Worm (Caenorhabditis elegans) whole organism, L1 larva: ENCODE results near the gene swt-1.
A peak's percentile ranks its signal among the peaks of the same experiment; 100 is the strongest.

Experiments used
- C04F5.9 ChIP-seq: sonication (generic microtip); optimal IDR thresholded peaks from 2 replicates; lab custom pipeline; 2016; ENCODE audit warnings: missing genetic modification characterization, missing compliant biosample characterization
- Y116A8C.19 ChIP-seq: sonication (generic microtip); optimal IDR thresholded peaks from 2 replicates; lab custom pipeline; 2016; ENCODE audit warnings: missing compliant biosample characterization, missing genetic modification characterization, borderline replicate concordance
- blmp-1 ChIP-seq: fragments of 150-350 bp; optimal IDR thresholded peaks from 2 replicates; lab custom pipeline; 2014; ENCODE audit warnings: missing biosample characterization, missing genetic modification characterization
- ceh-82 ChIP-seq, 3 experiments: fragments of 150-350 bp in 1 of 3; sonication (generic microtip) in 2 of 3; optimal IDR thresholded peaks; 2 replicates each; lab custom pipeline; 2014 to 2017; ENCODE audit warnings: missing biosample characterization in 3 of 3, missing genetic modification characterization in 3 of 3
- ces-1 ChIP-seq: fragments of 150-350 bp; optimal IDR thresholded peaks from 2 replicates; lab custom pipeline; 2014; ENCODE audit warnings: missing biosample characterization, missing genetic modification reagents, missing genetic modification characterization
- dpl-1 ChIP-seq, 3 experiments: fragments of 150-350 bp in 2 of 3; sonication (generic microtip) in 1 of 3; optimal IDR thresholded peaks; 2 replicates each; lab custom pipeline; 2014 to 2017; ENCODE audit warnings: missing biosample characterization in 3 of 3, missing genetic modification characterization in 3 of 3, missing genetic modification reagents in 3 of 3
- dsc-1 ChIP-seq: sonication (generic microtip); optimal IDR thresholded peaks from 2 replicates; lab custom pipeline; 2016; ENCODE audit warnings: mild to moderate bottlenecking, missing genetic modification characterization, missing compliant biosample characterization
- efl-1 ChIP-seq, 4 experiments: fragments of 150-350 bp; optimal IDR thresholded peaks in 3 of 4; peaks in 1 of 4; 1 replicate in 1 of 4; 2 replicates in 3 of 4; lab custom pipeline; 2014; ENCODE audit warnings: missing biosample characterization in 2 of 4, missing genetic modification characterization in 2 of 4, missing genetic modification reagents in 2 of 4
- efl-3 ChIP-seq: fragments of 200-800 bp; sonication (Bioruptor generic); optimal IDR thresholded peaks from 2 replicates; lab custom pipeline; 2018; ENCODE audit warnings: mild to moderate bottlenecking, missing genetic modification characterization, missing compliant biosample characterization
- elt-2 ChIP-seq: sonication (generic microtip); optimal IDR thresholded peaks from 2 replicates; lab custom pipeline; 2016; ENCODE audit warnings: missing genetic modification characterization, mild to moderate bottlenecking, inconsistent platforms, missing compliant biosample characterization, missing genetic modification reagents
- elt-3 ChIP-seq, 6 experiments: fragments of 150-350 bp in 1 of 6; sonication (generic microtip); optimal IDR thresholded peaks; 2 replicates each; lab custom pipeline; 2017 to 2018; ENCODE audit warnings: missing biosample characterization in 6 of 6, missing genetic modification characterization in 6 of 6, inconsistent platforms in 1 of 6
- fkh-10 ChIP-seq: sonication (generic microtip); optimal IDR thresholded peaks from 2 replicates; lab custom pipeline; 2017; ENCODE audit warnings: missing biosample characterization, missing genetic modification reagents, missing genetic modification characterization
- fkh-8 ChIP-seq: sonication (generic microtip); optimal IDR thresholded peaks from 2 replicates; lab custom pipeline; 2016; ENCODE audit warnings: mild to moderate bottlenecking, missing genetic modification characterization, missing compliant biosample characterization
- fos-1 ChIP-seq: fragments of 150-350 bp; optimal IDR thresholded peaks from 2 replicates; lab custom pipeline; 2014; ENCODE audit warnings: missing biosample characterization, missing genetic modification characterization
- hlh-4 ChIP-seq: sonication (generic microtip); optimal IDR thresholded peaks from 2 replicates; lab custom pipeline; 2016; ENCODE audit warnings: mild to moderate bottlenecking, missing genetic modification characterization, missing compliant biosample characterization
- irx-1 ChIP-seq: sonication (generic microtip); optimal IDR thresholded peaks from 2 replicates; lab custom pipeline; 2016; ENCODE audit warnings: missing genetic modification characterization, missing compliant biosample characterization
- lin-14 ChIP-seq: fragments of 200-800 bp; sonication (Bioruptor generic); optimal IDR thresholded peaks from 2 replicates; lab custom pipeline; 2018; ENCODE audit warnings: mild to moderate bottlenecking, missing genetic modification characterization, moderate library complexity, missing compliant biosample characterization
- lsy-2 ChIP-seq, 2 experiments: fragments of 150-350 bp; optimal IDR thresholded peaks; 2 replicates each; lab custom pipeline; 2014; ENCODE audit warnings: missing biosample characterization in 2 of 2, missing genetic modification characterization in 2 of 2
- mdl-1 ChIP-seq, 2 experiments: fragments of 150-350 bp; optimal IDR thresholded peaks; 2 replicates each; lab custom pipeline; 2014 to 2017; ENCODE audit warnings: missing biosample characterization in 2 of 2, missing genetic modification characterization in 2 of 2, inconsistent platforms in 1 of 2
- mep-1 ChIP-seq: fragments of 150-350 bp; optimal IDR thresholded peaks from 2 replicates; lab custom pipeline; 2014; ENCODE audit warnings: missing biosample characterization, missing genetic modification characterization
- nhr-12 ChIP-seq: sonication (generic microtip); optimal IDR thresholded peaks from 2 replicates; lab custom pipeline; 2017; ENCODE audit warnings: missing biosample characterization, missing genetic modification characterization
- nhr-19 ChIP-seq: fragments of 200-800 bp; sonication (Bioruptor generic); conservative IDR thresholded peaks from 2 replicates; pipeline ENCODE4 v1.3.6; 2022; ENCODE audit warnings: missing genetic modification characterization, missing compliant biosample characterization
- nhr-77 ChIP-seq: fragments of 150-350 bp; optimal IDR thresholded peaks from 2 replicates; lab custom pipeline; 2014; ENCODE audit warnings: missing biosample characterization, missing genetic modification characterization
- nhr-85 ChIP-seq: sonication (generic microtip); peaks from one replicate; lab custom pipeline; 2016; ENCODE audit warnings: missing genetic modification characterization, inconsistent platforms, missing compliant biosample characterization
- nhr-90 ChIP-seq: sonication (generic microtip); optimal IDR thresholded peaks from 2 replicates; lab custom pipeline; 2016; ENCODE audit warnings: mild to moderate bottlenecking, missing genetic modification characterization, missing compliant biosample characterization; ENCODE audit not compliant: poor library complexity
- pax-3 ChIP-seq: fragments of 200-800 bp; sonication (Bioruptor generic); optimal IDR thresholded peaks from 2 replicates; lab custom pipeline; 2018; ENCODE audit warnings: mild to moderate bottlenecking, missing genetic modification characterization, moderate library complexity, missing compliant biosample characterization
- rnt-1 ChIP-seq: sonication (generic microtip); optimal IDR thresholded peaks from 2 replicates; lab custom pipeline; 2016; ENCODE audit warnings: mild to moderate bottlenecking, missing genetic modification characterization, moderate library complexity, missing compliant biosample characterization
- snu-23 ChIP-seq: sonication (generic microtip); optimal IDR thresholded peaks from 2 replicates; lab custom pipeline; 2016; ENCODE audit warnings: missing genetic modification characterization, missing compliant biosample characterization
- ztf-4 ChIP-seq: fragments of 150-350 bp; optimal IDR thresholded peaks from 2 replicates; lab custom pipeline; 2014; ENCODE audit warnings: missing biosample characterization, missing genetic modification characterization

swt-1 gene

ce11 chrIV:274185-274584 is 33.1 kb upstream of the swt-1 start, which contains the start of gene sma-10 (continued):
- TF ChIP-seq dpl-1 (GFP tag; optimal IDR thresholded peaks at IDR 0.05; lab: Kevin White, UChicago) (peak in 2 of 3 experiments; percentile 7 to 21), snu-23 (GFP tag; lab: Kevin White, UChicago) (peak; percentile 55), ztf-4 (tag; lab: Kevin White, UChicago) (no peak), elt-3 (tag; optimal IDR thresholded peaks at IDR 0.05; lab: Kevin White, UChicago) (peak in 4 of 6 experiments; percentile 23 to 91 (median 56)), nhr-85 (peak; percentile 9), nhr-19 (GFP tag; lab: Robert Waterston, UW) (peak; percentile 24; the same call in 1 of the 2 replicates), dsc-1 (no peak), fos-1 (no peak), mdl-1 (tag; optimal IDR thresholded peaks at IDR 0.05; lab: Kevin White, UChicago) (peak in 1 of 2 experiments; percentile 56), lsy-2 (tag; optimal IDR thresholded peaks at IDR 0.05; lab: Kevin White, UChicago) (peak in 1 of 2 experiments; percentile 62), nhr-90 (tag; lab: Kevin White, UChicago) (peak; percentile 67), lin-14 (GFP tag; lab: Kevin White, UChicago) (peak; percentile 68), nhr-77 (tag; lab: Kevin White, UChicago) (peak; percentile 31), C04F5.9 (tag; lab: Kevin White, UChicago) (no peak), mep-1 (tag; lab: Kevin White, UChicago) (peak; percentile 28)

ce11 chrIV:275146-275545 is 32.2 kb upstream of the swt-1 start:
- TF ChIP-seq lsy-2 (tag; optimal IDR thresholded peaks at IDR 0.05; lab: Kevin White, UChicago) (peak in 1 of 2 experiments; percentile 3), elt-2 (tag; lab: Kevin White, UChicago) (peak; percentile 65), pax-3 (no peak), irx-1 (tag; lab: Kevin White, UChicago) (no peak)

ce11 chrIV:278284-278683 is 29.0 kb upstream of the swt-1 start:
- TF ChIP-seq ceh-82 (tag; optimal IDR thresholded peaks at IDR 0.05; lab: Kevin White, UChicago) (no peak), efl-1 (optimal IDR thresholded peaks at IDR 0.05; lab: Kevin White, UChicago) (no peak), efl-1 (GFP tag; optimal IDR thresholded peaks at IDR 0.05 in 1 of 2; lab: Kevin White, UChicago) (peak in 1 of 2 experiments; percentile 68)
- TF ChIP-seq, all 84 proteins: peak for 1

ce11 chrIV:282008-282407 is 25.3 kb upstream of the swt-1 start:
- TF ChIP-seq mep-1 (tag; lab: Kevin White, UChicago) (peak; percentile 6), nhr-12 (tag; lab: Kevin White, UChicago) (no peak), nhr-85 (peak; percentile 17), lin-14 (GFP tag; lab: Kevin White, UChicago) (peak; percentile 28), efl-1 (optimal IDR thresholded peaks at IDR 0.05; lab: Kevin White, UChicago) (no peak), efl-1 (GFP tag; optimal IDR thresholded peaks at IDR 0.05 in 1 of 2; lab: Kevin White, UChicago) (peak in 1 of 2 experiments; percentile 74), Y116A8C.19 (tag; lab: Kevin White, UChicago) (no peak), rnt-1 (tag; lab: Kevin White, UChicago) (peak; percentile 6)

ce11 chrIV:283347-283746 is 24.0 kb upstream of the swt-1 start, which contains the start of gene best-19:
Gene best-19 (plus strand): TSS chrIV:283647.
- TF ChIP-seq fkh-10 (GFP tag; lab: Kevin White, UChicago) = peak; percentile 2
- no peak for TF ChIP-seq hlh-4

- TF ChIP-seq blmp-1 (peak; percentile 32), ces-1 (no peak), efl-3 (GFP tag; lab: Kevin White, UChicago) (no peak), fkh-8 (tag; lab: Kevin White, UChicago) (no peak)
Measured at ce11 chrIV:288027-288426, 19.3 kb upstream of the swt-1 start, which contains the start of gene T21D12.14. Gene T21D12.14 (minus strand): TSS chrIV:288127.
